Worm (Caenorhabditis elegans) whole organism, L4 larva: Measurements from ENCODE around the gene srz-12.

Source experiments
- T20F7.1 ChIP-seq: fragments of 200-800 bp; sonication (Bioruptor generic); optimal IDR thresholded peaks from 2 replicates; lab custom pipeline; 2018; ENCODE audit warnings: mild to moderate bottlenecking, missing genetic modification characterization, missing compliant biosample characterization
- T26A8.4 ChIP-seq: fragments of 200-800 bp; sonication (Bioruptor generic); IDR thresholded peaks from 2 replicates; pipeline ENCODE4 v1.3.6; 2022; ENCODE audit warnings: missing genetic modification characterization, missing compliant biosample characterization
- Y48G9A.11 ChIP-seq: fragments of 200-800 bp; sonication (Bioruptor generic); IDR thresholded peaks from 2 replicates; pipeline ENCODE4 v1.3.6; 2022; ENCODE audit warnings: missing genetic modification reagents, missing genetic modification characterization, missing compliant biosample characterization
- Y5F2A.4 ChIP-seq: fragments of 200-800 bp; sonication (Bioruptor generic); optimal IDR thresholded peaks from 2 replicates; lab custom pipeline; 2018; ENCODE audit warnings: mild to moderate bottlenecking, missing genetic modification characterization, missing compliant biosample characterization
- ZK337.2 ChIP-seq: fragments of 200-800 bp; sonication (Bioruptor generic); IDR thresholded peaks from 2 replicates; pipeline ENCODE4 v1.3.6; 2022; ENCODE audit warnings: missing genetic modification reagents, missing genetic modification characterization, missing compliant biosample characterization
- ZK546.5 ChIP-seq, 2 experiments: sonication (generic microtip); optimal IDR thresholded peaks; 2 replicates each; lab custom pipeline; 2017; ENCODE audit warnings: missing biosample characterization in 2 of 2, missing genetic modification characterization in 2 of 2
- aha-1 ChIP-seq: fragments of 150-350 bp; peaks from one replicate; lab custom pipeline; 2014; ENCODE audit warnings: missing biosample characterization, missing genetic modification characterization
- arid-1 ChIP-seq: fragments of 200-800 bp; sonication (Bioruptor generic); conservative IDR thresholded peaks from 2 replicates; pipeline ENCODE4 v1.3.6; 2022; ENCODE audit warnings: missing genetic modification reagents, missing genetic modification characterization, missing compliant biosample characterization
- ceh-62 ChIP-seq: sonication (generic microtip); optimal IDR thresholded peaks from 2 replicates; lab custom pipeline; 2017; ENCODE audit warnings: missing biosample characterization, missing genetic modification characterization
- ceh-82 ChIP-seq: sonication (generic microtip); optimal IDR thresholded peaks from 2 replicates; lab custom pipeline; 2017; ENCODE audit warnings: missing biosample characterization, missing genetic modification characterization
- daf-16 ChIP-seq, 3 experiments: sonication (generic microtip); optimal IDR thresholded peaks; 2 replicates each; lab custom pipeline; 2016 to 2017; ENCODE audit warnings: missing genetic modification characterization in 3 of 3, missing genetic modification reagents in 3 of 3, mild to moderate bottlenecking in 2 of 3, missing compliant biosample characterization in 2 of 3, missing biosample characterization in 1 of 3, moderate library complexity in 1 of 3
- daf-8 ChIP-seq: fragments of 200-800 bp; sonication (Bioruptor generic); IDR thresholded peaks from 2 replicates; pipeline ENCODE4 v1.3.6; 2022; ENCODE audit warnings: missing genetic modification characterization, missing compliant biosample characterization
- dmd-9 ChIP-seq: fragments of 200-800 bp; sonication (Bioruptor generic); IDR thresholded peaks from 2 replicates; pipeline ENCODE4 v1.3.6; 2022; ENCODE audit warnings: missing genetic modification reagents, missing genetic modification characterization, missing compliant biosample characterization
- egl-43 ChIP-seq: fragments of 200-800 bp; sonication (Bioruptor generic); IDR thresholded peaks from 2 replicates; pipeline ENCODE4 v1.3.6; 2022; ENCODE audit warnings: missing genetic modification reagents, missing genetic modification characterization, missing compliant biosample characterization
- fkh-10 ChIP-seq: fragments of 150-350 bp; optimal IDR thresholded peaks from 2 replicates; lab custom pipeline; 2014; ENCODE audit warnings: missing biosample characterization, missing genetic modification reagents, missing genetic modification characterization
- hif-1 ChIP-seq, 2 experiments: sonication (generic microtip); optimal IDR thresholded peaks; 2 replicates each; lab custom pipeline; 2016 to 2017; ENCODE audit warnings: missing compliant biosample characterization in 2 of 2, missing genetic modification characterization in 2 of 2, missing genetic modification reagents in 2 of 2, missing genotype in 2 of 2, mild to moderate bottlenecking in 1 of 2
- jun-1 ChIP-seq: fragments of 150-350 bp; optimal IDR thresholded peaks from 2 replicates; lab custom pipeline; 2014; ENCODE audit warnings: missing biosample characterization, missing genetic modification reagents, missing genetic modification characterization
- lin-29 ChIP-seq: fragments of 200-800 bp; sonication (Bioruptor generic); IDR thresholded peaks from 2 replicates; pipeline ENCODE4 v1.3.6; 2022; ENCODE audit warnings: missing genetic modification reagents, missing genetic modification characterization, missing compliant biosample characterization
- lsy-2 ChIP-seq, 2 experiments: fragments of 150-350 bp in 1 of 2; sonication (generic microtip) in 1 of 2; optimal IDR thresholded peaks; 2 replicates each; lab custom pipeline; 2014 to 2017; ENCODE audit warnings: missing biosample characterization in 2 of 2, missing genetic modification characterization in 2 of 2
- madf-5 ChIP-seq, 2 experiments: fragments of 200-800 bp; sonication (Bioruptor generic); IDR thresholded peaks; 2 replicates each; pipeline ENCODE4 v1.3.6; 2022; ENCODE audit warnings: missing compliant biosample characterization in 2 of 2, missing genetic modification characterization in 2 of 2
- mdl-1 ChIP-seq, 2 experiments: fragments of 150-350 bp in 1 of 2; sonication (generic microtip) in 1 of 2; optimal IDR thresholded peaks; 2 replicates each; lab custom pipeline; 2014 to 2017; ENCODE audit warnings: missing biosample characterization in 2 of 2, missing genetic modification characterization in 2 of 2
- mep-1 ChIP-seq: fragments of 150-350 bp; sonication (generic microtip); optimal IDR thresholded peaks from 3 replicates; lab custom pipeline; 2014; ENCODE audit warnings: missing biosample characterization, missing genetic modification characterization
- mxl-2 ChIP-seq: fragments of 200-800 bp; sonication (Bioruptor generic); conservative IDR thresholded peaks from 2 replicates; pipeline ENCODE4 v1.3.6; 2022; ENCODE audit warnings: missing genetic modification reagents, missing genetic modification characterization, missing compliant biosample characterization
- nhr-10 ChIP-seq: fragments of 150-350 bp; optimal IDR thresholded peaks from 2 replicates; lab custom pipeline; 2014; ENCODE audit warnings: missing biosample characterization, missing genetic modification characterization
- nhr-102 ChIP-seq: sonication (generic microtip); optimal IDR thresholded peaks from 2 replicates; lab custom pipeline; 2016; ENCODE audit warnings: mild to moderate bottlenecking, missing genetic modification characterization, moderate library complexity, missing compliant biosample characterization
- nhr-25 ChIP-seq: sonication (generic microtip); optimal IDR thresholded peaks from 2 replicates; lab custom pipeline; 2017; ENCODE audit warnings: missing genetic modification characterization, mild to moderate bottlenecking, missing compliant biosample characterization, antibody characterized with exemption, moderate library complexity, borderline replicate concordance; ENCODE audit not compliant: insufficient read depth
- nhr-28 ChIP-seq: fragments of 150-350 bp; optimal IDR thresholded peaks from 2 replicates; lab custom pipeline; 2014; ENCODE audit warnings: missing biosample characterization, missing genetic modification characterization
- nhr-48 ChIP-seq: sonication (generic microtip); optimal IDR thresholded peaks from 2 replicates; lab custom pipeline; 2016; ENCODE audit warnings: mild to moderate bottlenecking, missing genetic modification characterization, missing compliant biosample characterization
- nhr-77 ChIP-seq: fragments of 150-350 bp; optimal IDR thresholded peaks from 2 replicates; lab custom pipeline; 2014; ENCODE audit warnings: missing biosample characterization, missing genetic modification characterization
- pqm-1 ChIP-seq: sonication (generic microtip); optimal IDR thresholded peaks from 2 replicates; lab custom pipeline; 2017; ENCODE audit warnings: missing biosample characterization, missing genetic modification characterization
- set-16 ChIP-seq: fragments of 200-800 bp; sonication (Bioruptor generic); IDR thresholded peaks from 2 replicates; pipeline ENCODE4 v1.3.6; 2022; ENCODE audit warnings: missing genetic modification reagents, missing genetic modification characterization, missing compliant biosample characterization
- vab-7 ChIP-seq: fragments of 200-800 bp; sonication (Bioruptor generic); IDR thresholded peaks from 2 replicates; pipeline ENCODE4 v1.3.6; 2022; ENCODE audit warnings: missing genetic modification reagents, missing genetic modification characterization, missing compliant biosample characterization
- zfp-2 ChIP-seq: sonication (generic microtip); optimal IDR thresholded peaks from 2 replicates; lab custom pipeline; 2016; ENCODE audit warnings: mild to moderate bottlenecking, missing genetic modification characterization, missing compliant biosample characterization
- ztf-7 ChIP-seq: fragments of 150-350 bp; optimal IDR thresholded peaks from 2 replicates; lab custom pipeline; 2014; ENCODE audit warnings: missing biosample characterization, missing genetic modification characterization

The srz-12 gene

ce11 chrV:15831586-15831985, 30.9 kb downstream of the srz-12 start, which contains the start of gene srbc-56:
srbc-56 (minus strand) TSS chrV:15831686.
- no peak for TF ChIP-seq T26A8.4 (GFP tag; lab: Robert Waterston, UW)
- TF ChIP-seq, all 104 proteins: peak for 0

ce11 chrV:15829907-15830306, 32.6 kb downstream of the srz-12 start, which contains the start of gene srbc-55:
srbc-55 (minus strand) TSS chrV:15830007.
- TF ChIP-seq vab-7 (no peak), daf-16 (GFP tag; optimal IDR thresholded peaks at IDR 0.05; lab: Kevin White, UChicago) (no peak), daf-16 (tag; optimal IDR thresholded peaks at IDR 0.05; lab: Kevin White, UChicago) (no peak), Y5F2A.4 (GFP tag; lab: Kevin White, UChicago) (no peak), ceh-62 (tag; lab: Kevin White, UChicago) (no peak), nhr-10 (tag; lab: Kevin White, UChicago) (no peak), nhr-102 (no peak)

- TF ChIP-seq ztf-7 (tag; lab: Kevin White, UChicago) (no peak), aha-1 (peak; percentile 59)
- TF ChIP-seq, all 104 proteins: peak for 1
Observed at ce11 chrV:15826110-15826509, 36.4 kb downstream of the srz-12 start, which contains the start of gene srbc-51. srbc-51 (plus strand) TSS chrV:15826410.

- TF ChIP-seq ZK546.5 (tag; optimal IDR thresholded peaks at IDR 0.05; lab: Kevin White, UChicago), result no peak
- TF ChIP-seq daf-8 (GFP tag; lab: Robert Waterston, UW), result no peak
- TF ChIP-seq nhr-102, result no peak
- TF ChIP-seq egl-43 (GFP tag; lab: Robert Waterston, UW), result no peak
Observed at ce11 chrV:15824866-15825265, 37.6 kb downstream of the srz-12 start, which contains the start of gene srbc-50. srbc-50 (minus strand) TSS chrV:15824966.

ce11 chrV:15821398-15821797, 41.1 kb downstream of the srz-12 start, which contains the start of gene srbc-49:
srbc-49 (plus strand) TSS chrV:15821698.
- no peak for TF ChIP-seq madf-5 (GFP tag; IDR thresholded peaks at IDR 0.05; lab: Robert Waterston, UW)
- no peak for TF ChIP-seq zfp-2 (tag; lab: Kevin White, UChicago)
- TF ChIP-seq nhr-28, result no peak
- no peak for TF ChIP-seq arid-1 (GFP tag; lab: Robert Waterston, UW)
- TF ChIP-seq set-16 (GFP tag; lab: Robert Waterston, UW), result no peak
- no peak for TF ChIP-seq T20F7.1 (GFP tag; lab: Kevin White, UChicago)
- TF ChIP-seq egl-43 (GFP tag; lab: Robert Waterston, UW), result no peak
- no peak for TF ChIP-seq jun-1
- no peak for TF ChIP-seq mep-1 (tag; lab: Kevin White, UChicago)
- no peak for TF ChIP-seq ceh-82 (tag; lab: Kevin White, UChicago)
- TF ChIP-seq pqm-1 (tag; lab: Kevin White, UChicago), result no peak
- TF ChIP-seq hif-1 (tag; optimal IDR thresholded peaks at IDR 0.05; lab: Kevin White, UChicago), result no peak
- no peak for TF ChIP-seq nhr-77 (tag; lab: Kevin White, UChicago)
- no peak for TF ChIP-seq nhr-25 (tag; lab: Kevin White, UChicago)
- TF ChIP-seq Y48G9A.11 (GFP tag; lab: Robert Waterston, UW), result no peak
- no peak for TF ChIP-seq nhr-48 (tag; lab: Kevin White, UChicago)
- no peak for TF ChIP-seq mdl-1 (tag; optimal IDR thresholded peaks at IDR 0.05; lab: Kevin White, UChicago)
- no peak for TF ChIP-seq lin-29 (GFP tag; lab: Robert Waterston, UW)
- TF ChIP-seq lsy-2 (tag; optimal IDR thresholded peaks at IDR 0.05; lab: Kevin White, UChicago), result no peak

- TF ChIP-seq fkh-10 (no peak), dmd-9 (GFP tag; lab: Robert Waterston, UW) (no peak), aha-1 (peak; percentile 36), mxl-2 (GFP tag; lab: Robert Waterston, UW) (no peak), ZK337.2 (no peak)
Observed at ce11 chrV:15819983-15820382, 42.5 kb downstream of the srz-12 start, which contains the start of gene srbc-48. srbc-48 (plus strand) TSS chrV:15820283.
